Fruit fly (Drosophila melanogaster): Measurements from ENCODE around the gene kmr.

Gene kmr

DNA sequence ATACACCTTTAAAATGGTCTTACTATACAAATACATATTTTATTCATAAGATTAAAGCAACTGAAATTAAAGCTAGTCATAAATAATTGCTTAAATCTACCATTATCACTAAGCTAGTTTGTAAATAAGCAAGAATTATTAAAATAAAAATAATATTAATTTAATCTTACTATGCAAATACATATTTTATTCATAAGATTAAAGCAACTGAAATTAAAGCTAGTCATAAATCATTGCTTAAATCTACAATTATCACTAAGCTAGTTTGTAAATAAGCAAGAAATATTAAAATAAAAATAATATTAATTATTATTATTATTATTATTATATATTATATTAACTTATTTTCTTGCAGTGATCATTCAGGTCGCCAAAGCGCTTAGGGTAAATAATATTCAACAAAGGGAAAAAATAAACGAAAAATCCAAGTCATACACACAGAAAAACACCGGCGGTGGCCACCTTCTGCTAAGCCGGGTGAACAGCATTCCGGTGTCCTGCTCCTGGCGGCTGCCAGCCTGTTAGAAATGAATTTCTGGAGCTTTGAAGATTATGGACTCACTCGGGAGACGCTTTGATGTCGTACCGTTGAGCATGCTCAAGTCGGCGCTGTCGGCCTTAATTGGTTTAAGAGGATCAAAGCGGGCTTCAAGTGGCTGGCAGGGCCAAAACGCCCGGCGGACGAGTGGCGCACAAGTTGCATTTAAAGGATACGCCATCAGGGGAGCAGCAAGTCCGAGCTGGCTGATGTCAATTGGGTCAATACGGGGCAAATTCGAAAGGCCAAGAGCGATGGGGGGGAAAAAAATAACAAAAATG is 89.1 kb downstream of the kmr start (continued):
- TF ChIP-seq otp (GFP tag; IDR thresholded peaks at IDR 0.05) (no peak), CG6683 (GFP tag; optimal IDR thresholded peaks at IDR 0.05) (no peak), odd (GFP tag; optimal IDR thresholded peaks at IDR 0.05) (no peak), ro (GFP tag; IDR thresholded peaks at IDR 0.05) (no peak), vfl (GFP tag; optimal IDR thresholded peaks at IDR 0.05) (no peak), peb (GFP tag; IDR thresholded peaks at IDR 0.05) (no peak), sisA (GFP tag; IDR thresholded peaks at IDR 0.05) (no peak; the same call in 1 of the 2 replicates), Tbp (GFP tag; optimal IDR thresholded peaks at IDR 0.05) (no peak), yki (optimal IDR thresholded peaks at IDR 0.05) (no peak), CG1647 (GFP tag; optimal IDR thresholded peaks at IDR 0.05) (no peak), Ssrp (tag; optimal IDR thresholded peaks at IDR 0.05) (peak; percentile 10), lola (GFP tag; optimal IDR thresholded peaks at IDR 0.05) (peak in 1 of 3 experiments; percentile 11), CG10543 (GFP tag; optimal IDR thresholded peaks at IDR 0.05) (no peak), CG3407 (GFP tag; optimal IDR thresholded peaks at IDR 0.05) (no peak), CG7745 (tag; optimal IDR thresholded peaks at IDR 0.05) (no peak), nom (GFP tag; optimal IDR thresholded peaks at IDR 0.05) (no peak), CG7963 (GFP tag; IDR thresholded peaks at IDR 0.05; ENCODE audit: partially characterized antibody) (no peak), Lpt (GFP tag; optimal IDR thresholded peaks at IDR 0.05) (no peak), bsh (GFP tag; optimal IDR thresholded peaks at IDR 0.05) (peak in 1 of 2 experiments; percentile 44), Lim3 (GFP tag; IDR thresholded peaks at IDR 0.05) (no peak), Ptx1 (GFP tag; IDR thresholded peaks at IDR 0.05) (peak; percentile 30; the same call in 1 of the 2 replicates), Meics (GFP tag; optimal IDR thresholded peaks at IDR 0.05) (peak; percentile 56), crp (GFP tag; optimal IDR thresholded peaks at IDR 0.05) (no peak), PHDP (tag; optimal IDR thresholded peaks at IDR 0.05) (peak; percentile 39), CG33213 (GFP tag; optimal IDR thresholded peaks at IDR 0.05) (no peak), Optix (GFP tag; IDR thresholded peaks at IDR 0.05) (no peak), CG2129 (GFP tag; IDR thresholded peaks at IDR 0.05; ENCODE audit: partially characterized antibody) (no peak), CG30020 (tag; optimal IDR thresholded peaks at IDR 0.05) (no peak), Sin3A (optimal IDR thresholded peaks at IDR 0.05) (no peak), CG3281 (GFP tag; optimal IDR thresholded peaks at IDR 0.05) (peak; percentile 36), slbo (GFP tag; IDR thresholded peaks at IDR 0.05) (0 out of 2 replicates have a peak, but pooled peaks have one; percentile 9), sqz (GFP tag; optimal IDR thresholded peaks at IDR 0.05) (no peak), maf-S (GFP tag; optimal IDR thresholded peaks at IDR 0.05) (no peak), h (optimal IDR thresholded peaks at IDR 0.05) (no peak), seq (GFP tag; IDR thresholded peaks at IDR 0.05) (no peak), CG3838 (GFP tag; optimal IDR thresholded peaks at IDR 0.05) (no peak), gce (GFP tag; IDR thresholded peaks at IDR 0.05) (no peak), Dfd (GFP tag; optimal IDR thresholded peaks at IDR 0.05) (no peak), lilli (GFP tag; optimal IDR thresholded peaks at IDR 0.05) (no peak), so (GFP tag; IDR thresholded peaks at IDR 0.05) (no peak), tgo (GFP tag; IDR thresholded peaks at IDR 0.05) (no peak), Neu2 (GFP tag; optimal IDR thresholded peaks at IDR 0.05; ENCODE audit: borderline replicate concordance) (no peak), CG32767 (GFP tag; IDR thresholded peaks at IDR 0.05) (no peak), Stat92E (GFP tag; optimal IDR thresholded peaks at IDR 0.05) (no peak), CG4730 (GFP tag; IDR thresholded peaks at IDR 0.05) (no peak), CG9727 (GFP tag; optimal IDR thresholded peaks at IDR 0.05) (peak; percentile 59), cato (GFP tag; optimal IDR thresholded peaks at IDR 0.05; ENCODE audit: borderline replicate concordance) (no peak), CG11398 (GFP tag; optimal IDR thresholded peaks at IDR 0.05) (no peak), CG8089 (GFP tag; optimal IDR thresholded peaks at IDR 0.05) (no peak), ftz-f1 (GFP tag; optimal IDR thresholded peaks at IDR 0.05) (no peak)
